Worm (Caenorhabditis elegans) whole organism, mixed stage, embryonic: Measurements from ENCODE around the gene Y53G8AR.5.

Experiments
- M03D4.4 ChIP-seq: sonication (generic microtip); optimal IDR thresholded peaks from 2 replicates; lab custom pipeline; 2017; ENCODE audit warnings: mild to moderate bottlenecking, missing genetic modification characterization, missing compliant biosample characterization
- bed-3 ChIP-seq: fragments of 200-800 bp; sonication (Bioruptor generic); optimal IDR thresholded peaks from 3 replicates; lab custom pipeline; 2018; ENCODE audit warnings: mild to moderate bottlenecking, missing genetic modification characterization, moderate library complexity, missing compliant biosample characterization
- blmp-1 ChIP-seq: fragments of 150-350 bp; optimal IDR thresholded peaks from 2 replicates; lab custom pipeline; 2014; ENCODE audit warnings: missing biosample characterization, missing genetic modification characterization
- ceh-39 ChIP-seq: fragments of 150-350 bp; optimal IDR thresholded peaks from 2 replicates; lab custom pipeline; 2014; ENCODE audit warnings: missing biosample characterization, missing genetic modification characterization
- ceh-43 ChIP-seq: fragments of 200-800 bp; sonication (Bioruptor generic); optimal IDR thresholded peaks from 2 replicates; lab custom pipeline; 2018; ENCODE audit warnings: mild to moderate bottlenecking, missing genetic modification characterization, moderate library complexity, missing compliant biosample characterization
- ceh-83 ChIP-seq: fragments of 200-800 bp; sonication (Bioruptor generic); optimal IDR thresholded peaks from 2 replicates; lab custom pipeline; 2018; ENCODE audit warnings: mild to moderate bottlenecking, missing genetic modification characterization, missing compliant biosample characterization
- ces-1 ChIP-seq: fragments of 150-350 bp; optimal IDR thresholded peaks from 2 replicates; lab custom pipeline; 2014; ENCODE audit warnings: missing biosample characterization, missing genetic modification reagents, missing genetic modification characterization
- cnd-1 ChIP-seq: fragments of 200-800 bp; sonication (Bioruptor generic); optimal IDR thresholded peaks from 2 replicates; lab custom pipeline; 2018; ENCODE audit warnings: mild to moderate bottlenecking, missing genetic modification characterization, missing compliant biosample characterization
- drap-1 ChIP-seq: fragments of 200-800 bp; sonication (Bioruptor generic); optimal IDR thresholded peaks from 3 replicates; lab custom pipeline; 2018; ENCODE audit warnings: mild to moderate bottlenecking, missing genetic modification characterization, missing compliant biosample characterization
- elt-1 ChIP-seq: sonication (generic microtip); optimal IDR thresholded peaks from 2 replicates; lab custom pipeline; 2017; ENCODE audit warnings: missing genetic modification characterization, mild to moderate bottlenecking, missing compliant biosample characterization, antibody characterized with exemption, moderate library complexity, borderline replicate concordance; ENCODE audit not compliant: insufficient read depth
- flh-1 ChIP-seq: fragments of 200-800 bp; sonication (Bioruptor generic); optimal IDR thresholded peaks from 2 replicates; lab custom pipeline; 2018; ENCODE audit warnings: mild to moderate bottlenecking, missing genetic modification characterization, moderate library complexity, missing compliant biosample characterization
- hlh-1 ChIP-seq: fragments of 150-350 bp; optimal IDR thresholded peaks from 2 replicates; lab custom pipeline; 2014; ENCODE audit warnings: missing biosample characterization, missing genetic modification reagents, missing genetic modification characterization
- lin-13 ChIP-seq: fragments of 150-350 bp; optimal IDR thresholded peaks from 2 replicates; lab custom pipeline; 2014; ENCODE audit warnings: missing biosample characterization, missing genetic modification characterization
- lin-32 ChIP-seq: fragments of 200-800 bp; sonication (Bioruptor generic); optimal IDR thresholded peaks from 2 replicates; lab custom pipeline; 2018; ENCODE audit warnings: mild to moderate bottlenecking, missing genetic modification characterization, missing compliant biosample characterization
- lsy-2 ChIP-seq: fragments of 150-350 bp; optimal IDR thresholded peaks from 2 replicates; lab custom pipeline; 2014; ENCODE audit warnings: missing biosample characterization, missing genetic modification characterization
- mab-5 ChIP-seq: fragments of 150-350 bp; optimal IDR thresholded peaks from 2 replicates; lab custom pipeline; 2014; ENCODE audit warnings: missing biosample characterization, missing genetic modification characterization
- mep-1 ChIP-seq: fragments of 150-350 bp; optimal IDR thresholded peaks from 2 replicates; lab custom pipeline; 2017; ENCODE audit warnings: missing biosample characterization, missing genetic modification reagents, missing genetic modification characterization, inconsistent platforms
- mls-2 ChIP-seq: sonication (generic microtip); optimal IDR thresholded peaks from 2 replicates; lab custom pipeline; 2016; ENCODE audit warnings: mild to moderate bottlenecking, missing genetic modification characterization, moderate library complexity, missing compliant biosample characterization
- nhr-12 ChIP-seq: fragments of 150-350 bp; optimal IDR thresholded peaks from 2 replicates; lab custom pipeline; 2014; ENCODE audit warnings: missing biosample characterization, missing genetic modification characterization
- nhr-2 ChIP-seq: fragments of 150-350 bp; optimal IDR thresholded peaks from 2 replicates; lab custom pipeline; 2014; ENCODE audit warnings: missing biosample characterization, missing genetic modification characterization
- nhr-237 ChIP-seq: fragments of 150-350 bp; optimal IDR thresholded peaks from 2 replicates; lab custom pipeline; 2014; ENCODE audit warnings: missing biosample characterization, missing genetic modification characterization
- nhr-28 ChIP-seq: fragments of 150-350 bp; optimal IDR thresholded peaks from 2 replicates; lab custom pipeline; 2014; ENCODE audit warnings: missing biosample characterization, missing genetic modification characterization
- nhr-76 ChIP-seq: sonication (generic microtip); optimal IDR thresholded peaks from 2 replicates; lab custom pipeline; 2017; ENCODE audit warnings: missing biosample characterization, missing genetic modification characterization
- pha-4 ChIP-seq: fragments of 150-350 bp; optimal IDR thresholded peaks from 2 replicates; lab custom pipeline; 2018; ENCODE audit warnings: missing biosample characterization, missing genetic modification reagents, missing genetic modification characterization
- snpc-4 ChIP-seq: fragments of 150-350 bp; optimal IDR thresholded peaks from 2 replicates; lab custom pipeline; 2014; ENCODE audit warnings: missing biosample characterization, missing genetic modification characterization
- sptf-1 ChIP-seq: sonication (generic microtip); optimal IDR thresholded peaks from 2 replicates; lab custom pipeline; 2017; ENCODE audit warnings: mild to moderate bottlenecking, missing genetic modification characterization, moderate library complexity, missing compliant biosample characterization
- tbx-8 ChIP-seq: fragments of 200-800 bp; sonication (Bioruptor generic); optimal IDR thresholded peaks from 2 replicates; lab custom pipeline; 2018; ENCODE audit warnings: mild to moderate bottlenecking, missing genetic modification characterization, moderate library complexity, missing compliant biosample characterization
- unc-120 ChIP-seq: sonication (generic microtip); optimal IDR thresholded peaks from 2 replicates; lab custom pipeline; 2017; ENCODE audit warnings: missing genetic modification characterization, missing compliant biosample characterization; ENCODE audit not compliant: poor library complexity, severe bottlenecking
- unc-39 ChIP-seq: fragments of 150-350 bp; optimal IDR thresholded peaks from 2 replicates; lab custom pipeline; 2014; ENCODE audit warnings: missing biosample characterization, missing genetic modification characterization
- unc-62 ChIP-seq: fragments of 150-350 bp; optimal IDR thresholded peaks from 2 replicates; lab custom pipeline; 2014; ENCODE audit warnings: missing biosample characterization, missing genetic modification reagents, missing genetic modification characterization
- zip-8 ChIP-seq: fragments of 150-350 bp; optimal IDR thresholded peaks from 2 replicates; lab custom pipeline; 2014; ENCODE audit warnings: missing biosample characterization, missing genetic modification characterization
- ztf-11 ChIP-seq: fragments of 150-350 bp; optimal IDR thresholded peaks from 2 replicates; lab custom pipeline; 2014; ENCODE audit warnings: missing biosample characterization, missing genetic modification characterization

Gene Y53G8AR.5

DNA sequence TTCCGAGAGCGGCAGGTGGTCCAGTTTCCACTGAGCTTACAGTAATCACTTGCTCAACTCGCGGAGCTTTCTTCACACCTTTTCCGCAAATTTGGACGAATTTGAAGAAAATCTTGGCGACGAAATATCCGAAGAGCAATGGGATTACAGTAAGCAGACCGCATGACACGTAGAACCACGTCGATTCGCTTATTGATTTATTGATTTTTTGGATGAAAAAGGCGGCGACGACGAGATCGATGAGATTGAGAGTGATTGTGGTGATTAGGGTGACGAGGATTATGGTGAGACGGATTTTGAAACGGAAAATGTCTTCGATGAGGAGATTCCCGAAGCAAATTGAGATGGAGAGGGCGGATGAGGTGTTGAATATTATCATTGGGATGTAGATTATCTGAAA is 33.6 kb upstream of the Y53G8AR.5 start:
- TF ChIP-seq unc-39 (tag; lab: Kevin White, UChicago) = no peak
- TF ChIP-seq nhr-28 (tag; lab: Kevin White, UChicago) = no peak
- TF ChIP-seq drap-1 = no peak
- TF ChIP-seq sptf-1 (tag; lab: Kevin White, UChicago) = no peak
- TF ChIP-seq ztf-11 (tag; lab: Kevin White, UChicago) = no peak
- TF ChIP-seq unc-120 (tag; lab: Kevin White, UChicago) = no peak
- no peak for TF ChIP-seq cnd-1 (tag; lab: Kevin White, UChicago)
- no peak for TF ChIP-seq lin-13 (tag; lab: Kevin White, UChicago)
- TF ChIP-seq, all 35 proteins: peak for 0

DNA sequence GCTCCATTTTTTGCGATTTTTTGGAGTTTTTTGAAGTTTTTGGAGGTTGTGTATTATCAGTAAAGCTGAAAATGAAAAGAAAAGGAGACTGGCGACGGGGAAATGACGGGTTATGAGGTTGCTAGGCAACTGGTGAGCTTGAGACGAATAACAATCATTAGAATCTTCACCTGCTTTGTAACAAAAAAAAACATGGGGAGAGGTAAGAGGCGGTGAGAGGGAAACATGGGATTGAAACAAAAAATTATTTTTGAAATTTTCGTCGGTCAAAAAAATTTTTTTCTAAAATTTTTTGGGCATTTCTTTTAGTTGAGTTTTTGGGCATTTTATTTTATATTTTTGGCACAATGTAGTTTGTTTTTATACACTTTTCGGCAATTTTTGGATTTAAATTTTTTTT is 30.6 kb upstream of the Y53G8AR.5 start, which contains the start of gene Y53G8AM.7:
Y53G8AM.7 (minus strand) TSS at position 101 of the 400 bp plus-strand sequence.
- TF ChIP-seq blmp-1 (tag; lab: Kevin White, UChicago) (no peak), pha-4 (tag; lab: Kevin White, UChicago) (no peak), sptf-1 (tag; lab: Kevin White, UChicago) (no peak)

- TF ChIP-seq ceh-83 (GFP tag; lab: Kevin White, UChicago) = peak; percentile 68
- TF ChIP-seq blmp-1 (tag; lab: Kevin White, UChicago) = no peak
- no peak for TF ChIP-seq flh-1
- TF ChIP-seq unc-62 (GFP tag; lab: Kevin White, UChicago) = peak; percentile 93
- TF ChIP-seq lsy-2 = peak; percentile 63
- no peak for TF ChIP-seq nhr-28 (tag; lab: Kevin White, UChicago)
- no peak for TF ChIP-seq lin-13 (tag; lab: Kevin White, UChicago)
- peak; percentile 66 for TF ChIP-seq sptf-1 (tag; lab: Kevin White, UChicago)
- peak; percentile 55 for TF ChIP-seq ces-1 (GFP tag; lab: Kevin White, UChicago)
- TF ChIP-seq unc-39 (tag; lab: Kevin White, UChicago) = no peak
- no peak for TF ChIP-seq ceh-39 (tag; lab: Kevin White, UChicago)
- no peak for TF ChIP-seq zip-8 (tag; lab: Kevin White, UChicago)
- TF ChIP-seq M03D4.4 (tag; lab: Kevin White, UChicago) = peak; percentile 30
- peak; percentile 46 for TF ChIP-seq tbx-8 (GFP tag; lab: Kevin White, UChicago)
- TF ChIP-seq nhr-237 (tag; lab: Kevin White, UChicago) = peak; percentile 52
- TF ChIP-seq unc-120 (tag; lab: Kevin White, UChicago) = peak; percentile 66
- TF ChIP-seq cnd-1 (tag; lab: Kevin White, UChicago) = peak; percentile 37
- TF ChIP-seq nhr-2 (tag; lab: Kevin White, UChicago) = no peak
- no peak for TF ChIP-seq nhr-76
- TF ChIP-seq snpc-4 = no peak
These were observed 25.6 kb upstream of the Y53G8AR.5 start for ce11 chrIII:3271682-3272081.

ce11 chrIII:3273141-3273540 is 24.1 kb upstream of the Y53G8AR.5 start:
- TF ChIP-seq mls-2 (peak; percentile 2), mep-1 (tag; lab: Kevin White, UChicago) (no peak), unc-120 (tag; lab: Kevin White, UChicago) (peak; percentile 37), ztf-11 (tag; lab: Kevin White, UChicago) (no peak), ces-1 (GFP tag; lab: Kevin White, UChicago) (peak; percentile 89), nhr-2 (tag; lab: Kevin White, UChicago) (no peak), bed-3 (GFP tag; lab: Kevin White, UChicago) (no peak), ceh-43 (GFP tag; lab: Kevin White, UChicago) (no peak), unc-39 (tag; lab: Kevin White, UChicago) (no peak), hlh-1 (tag; lab: Kevin White, UChicago) (no peak), unc-62 (GFP tag; lab: Kevin White, UChicago) (peak; percentile 65), nhr-12 (tag; lab: Kevin White, UChicago) (no peak), elt-1 (tag; lab: Kevin White, UChicago) (no peak), lin-32 (no peak), mab-5 (tag; lab: Kevin White, UChicago) (no peak), blmp-1 (tag; lab: Kevin White, UChicago) (no peak)
